Fruit fly (Drosophila melanogaster) whole organism, pupa: Measurements from ENCODE around the gene ATPsynepsilonL.
A peak's percentile ranks its signal among the peaks of the same experiment; 100 is the strongest.

Experiments used
- CG10348 ChIP-seq: fragments of 200-800 bp; sonication (Bioruptor generic); IDR thresholded peaks from 2 replicates; pipeline ENCODE4 v1.3.6; 2022; ENCODE audit warnings: missing biosample characterization, missing genetic modification characterization
- CG12605 ChIP-seq: fragments of 200-800 bp; sonication (Bioruptor generic); IDR thresholded peaks from 2 replicates; pipeline ENCODE4 v1.3.6; 2022; ENCODE audit warnings: missing biosample characterization, missing genetic modification characterization
- CG13204 ChIP-seq: fragments of 200-800 bp; sonication (Bioruptor generic); optimal IDR thresholded peaks from 2 replicates; lab custom pipeline; 2018; ENCODE audit warnings: missing biosample characterization, mild to moderate bottlenecking, missing genetic modification characterization, moderate library complexity
- CG14655 ChIP-seq: fragments of 200-800 bp; sonication (Bioruptor generic); optimal IDR thresholded peaks from 3 replicates; lab custom pipeline; 2017; ENCODE audit warnings: mild to moderate bottlenecking, missing biosample characterization, missing genetic modification reagents, missing genetic modification characterization
- CG15710 ChIP-seq: fragments of 200-800 bp; sonication (Bioruptor generic); optimal IDR thresholded peaks from 2 replicates; lab custom pipeline; 2018; ENCODE audit warnings: missing biosample characterization, mild to moderate bottlenecking, missing genetic modification characterization, moderate library complexity
- CG17806 ChIP-seq: fragments of 200-800 bp; sonication (Bioruptor generic); optimal IDR thresholded peaks from 2 replicates; lab custom pipeline; 2018; ENCODE audit warnings: missing biosample characterization, mild to moderate bottlenecking, missing genetic modification characterization, moderate library complexity
- CG32121 ChIP-seq: fragments of 200-800 bp; sonication (Bioruptor generic); IDR thresholded peaks from 2 replicates; pipeline ENCODE4 v1.3.6; 2022; ENCODE audit warnings: missing biosample characterization, missing genetic modification characterization
- CG34367 ChIP-seq: fragments of 200-800 bp; sonication (Bioruptor generic); optimal IDR thresholded peaks from 2 replicates; lab custom pipeline; 2018; ENCODE audit warnings: missing biosample characterization, mild to moderate bottlenecking, missing genetic modification characterization
- CG4496 ChIP-seq: fragments of 200-800 bp; sonication (Bioruptor generic); IDR thresholded peaks from 3 replicates; pipeline ENCODE4 v1.3.6; 2022; ENCODE audit warnings: missing biosample characterization, missing genetic modification characterization
- CG8159 ChIP-seq: fragments of 200-800 bp; sonication (Bioruptor generic); optimal IDR thresholded peaks from 3 replicates; lab custom pipeline; 2018; ENCODE audit warnings: missing biosample characterization, mild to moderate bottlenecking, missing genetic modification characterization, moderate library complexity
- CG8301 ChIP-seq: fragments of 200-800 bp; sonication (Bioruptor generic); optimal IDR thresholded peaks from 2 replicates; lab custom pipeline; 2018; ENCODE audit warnings: missing biosample characterization, mild to moderate bottlenecking, missing genetic modification characterization
- CG9948 ChIP-seq: fragments of 200-800 bp; sonication (Bioruptor generic); optimal IDR thresholded peaks from 2 replicates; lab custom pipeline; 2018; ENCODE audit warnings: missing biosample characterization, mild to moderate bottlenecking, missing genetic modification characterization, moderate library complexity
- D1 ChIP-seq: fragments of 200-800 bp; sonication (Bioruptor generic); optimal IDR thresholded peaks from 2 replicates; lab custom pipeline; 2018; ENCODE audit warnings: missing biosample characterization, mild to moderate bottlenecking, missing genetic modification characterization, moderate library complexity
- EcR ChIP-seq: fragments of 200-800 bp; sonication (Bioruptor generic); optimal IDR thresholded peaks from 3 replicates; lab custom pipeline; 2019; ENCODE audit warnings: missing biosample characterization, missing genetic modification characterization, mild to moderate bottlenecking, moderate library complexity, missing genetic modification reagents
- Ets98B ChIP-seq: fragments of 200-800 bp; sonication (Bioruptor generic); IDR thresholded peaks from 2 replicates; pipeline ENCODE4 v1.3.6; 2022; ENCODE audit warnings: missing biosample characterization, missing genetic modification characterization
- Pif1A ChIP-seq: fragments of 200-800 bp; sonication (Bioruptor generic); optimal IDR thresholded peaks from 3 replicates; lab custom pipeline; 2016; ENCODE audit warnings: missing biosample characterization, missing genetic modification characterization
- Pif1B ChIP-seq: fragments of 200-800 bp; sonication (Bioruptor generic); optimal IDR thresholded peaks from 3 replicates; lab custom pipeline; 2016; ENCODE audit warnings: missing biosample characterization, missing genetic modification characterization
- Snoo ChIP-seq: fragments of 200-800 bp; sonication (Bioruptor generic); optimal IDR thresholded peaks from 3 replicates; lab custom pipeline; 2017; ENCODE audit warnings: missing biosample characterization, mild to moderate bottlenecking, missing genetic modification characterization, inconsistent platforms
- fd96Ca ChIP-seq: fragments of 200-800 bp; sonication (Bioruptor generic); IDR thresholded peaks from 3 replicates; pipeline ENCODE4 v1.3.6; 2022; ENCODE audit warnings: missing biosample characterization, missing genetic modification characterization
- gl ChIP-seq: fragments of 200-800 bp; sonication (Bioruptor generic); optimal IDR thresholded peaks from 2 replicates; lab custom pipeline; 2018; ENCODE audit warnings: missing biosample characterization, mild to moderate bottlenecking, missing genetic modification characterization
- rn ChIP-seq: fragments of 200-800 bp; sonication (Bioruptor generic); IDR thresholded peaks from 2 replicates; pipeline ENCODE4 v1.3.6; 2022; ENCODE audit warnings: missing biosample characterization, missing genetic modification characterization

The ATPsynepsilonL gene

DNA sequence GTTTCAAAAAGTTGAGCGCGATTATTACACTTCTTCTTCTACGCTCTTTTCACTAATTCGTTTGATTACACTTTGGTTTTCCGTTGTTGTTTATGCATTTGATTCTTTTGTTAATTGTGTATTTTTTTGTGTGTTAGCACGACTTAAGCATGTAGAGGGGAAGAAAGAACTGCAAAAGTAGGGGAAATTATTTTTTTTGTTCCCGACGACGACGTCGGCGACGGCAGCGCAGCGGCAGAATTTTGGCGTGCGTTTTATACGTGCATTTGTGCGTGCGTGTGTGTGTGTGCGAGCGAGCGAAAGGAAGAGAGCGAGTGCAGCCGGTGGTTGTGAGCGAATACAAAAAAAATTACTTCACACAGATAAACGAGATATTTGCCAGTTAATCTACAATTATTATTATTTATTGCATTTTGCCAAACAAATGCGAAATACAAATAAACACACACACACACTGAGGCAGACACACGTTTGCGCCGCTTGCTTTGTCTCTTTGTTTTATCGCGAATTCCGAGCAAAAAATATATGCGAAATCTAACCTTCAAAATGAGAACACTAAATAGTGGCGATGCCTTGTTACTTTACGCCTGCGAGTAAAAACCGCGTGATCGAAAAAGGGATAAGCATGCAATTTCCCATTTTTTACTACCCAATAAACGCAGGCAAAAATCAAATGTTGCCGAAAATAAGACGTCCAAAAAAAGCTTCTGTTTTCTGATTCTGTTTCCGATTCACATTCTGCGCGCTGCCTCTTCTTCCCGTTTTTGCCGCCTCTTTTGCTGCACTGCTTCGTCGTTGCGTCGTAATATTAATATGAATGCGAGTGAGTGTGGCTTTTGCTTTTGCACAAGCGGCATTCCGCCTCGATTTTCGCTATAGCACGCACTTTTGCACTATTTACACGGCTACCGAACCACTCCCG is 12.1 kb downstream of the ATPsynepsilonL start:
- TF ChIP-seq CG8301 (tag; lab: Kevin White, UChicago) (no peak), rn (GFP tag; lab: Robert Waterston, UW) (no peak), CG4496 (GFP tag; lab: Robert Waterston, UW) (peak; percentile 15; the same call in 1 of the 3 replicates), EcR (GFP tag; lab: Kevin White, UChicago) (peak; percentile 12), Pif1B (GFP tag; lab: Kevin White, UChicago) (no peak)
- TF ChIP-seq, all 21 proteins: peak for 2

- TF ChIP-seq Snoo (peak; percentile 43), Pif1B (GFP tag; lab: Kevin White, UChicago) (no peak), CG9948 (peak; percentile 49), Ets98B (GFP tag; lab: Robert Waterston, UW) (peak; percentile 24; the same call in 1 of the 2 replicates), CG8159 (tag; lab: Kevin White, UChicago) (peak; percentile 10)
These were observed 12.7 kb downstream of the ATPsynepsilonL start for dm6 chr3R:10134341-10134668.

dm6 chr3R:10135011-10135410 is 13.4 kb downstream of the ATPsynepsilonL start:
- TF ChIP-seq CG4496 (GFP tag; lab: Robert Waterston, UW) = 0 out of 3 replicates have a peak, but pooled peaks have one; percentile 13
- TF ChIP-seq Pif1B (GFP tag; lab: Kevin White, UChicago) = no peak
- TF ChIP-seq, all 21 proteins: peak for 1

dm6 chr3R:10137801-10138200 is 16.2 kb downstream of the ATPsynepsilonL start:
- TF ChIP-seq fd96Ca (GFP tag; lab: Robert Waterston, UW) = no peak
- TF ChIP-seq CG4496 (GFP tag; lab: Robert Waterston, UW) = no peak
- TF ChIP-seq CG10348 (GFP tag; lab: Robert Waterston, UW) = no peak
- TF ChIP-seq CG34367 (tag; lab: Kevin White, UChicago) = no peak
- TF ChIP-seq, all 21 proteins: peak for 0

dm6 chr3R:10138900-10139299 is 17.3 kb downstream of the ATPsynepsilonL start:
- TF ChIP-seq rn (GFP tag; lab: Robert Waterston, UW) = no peak
- no peak for TF ChIP-seq CG8159 (tag; lab: Kevin White, UChicago)
- no peak for TF ChIP-seq EcR (GFP tag; lab: Kevin White, UChicago)
- TF ChIP-seq CG14655 (GFP tag; lab: Kevin White, UChicago) = no peak
- TF ChIP-seq Ets98B (GFP tag; lab: Robert Waterston, UW) = no peak
- TF ChIP-seq D1 = no peak
- no peak for TF ChIP-seq CG9948
- no peak for TF ChIP-seq CG13204 (GFP tag; lab: Kevin White, UChicago)
- TF ChIP-seq Pif1A = no peak
- no peak for TF ChIP-seq CG15710 (tag; lab: Kevin White, UChicago)
- no peak for TF ChIP-seq CG17806 (tag; lab: Kevin White, UChicago)
- TF ChIP-seq CG12605 (GFP tag; lab: Robert Waterston, UW) = no peak
- TF ChIP-seq Snoo = no peak
- no peak for TF ChIP-seq CG32121
- no peak for TF ChIP-seq CG34367 (tag; lab: Kevin White, UChicago)
- no peak for TF ChIP-seq CG10348 (GFP tag; lab: Robert Waterston, UW)

DNA sequence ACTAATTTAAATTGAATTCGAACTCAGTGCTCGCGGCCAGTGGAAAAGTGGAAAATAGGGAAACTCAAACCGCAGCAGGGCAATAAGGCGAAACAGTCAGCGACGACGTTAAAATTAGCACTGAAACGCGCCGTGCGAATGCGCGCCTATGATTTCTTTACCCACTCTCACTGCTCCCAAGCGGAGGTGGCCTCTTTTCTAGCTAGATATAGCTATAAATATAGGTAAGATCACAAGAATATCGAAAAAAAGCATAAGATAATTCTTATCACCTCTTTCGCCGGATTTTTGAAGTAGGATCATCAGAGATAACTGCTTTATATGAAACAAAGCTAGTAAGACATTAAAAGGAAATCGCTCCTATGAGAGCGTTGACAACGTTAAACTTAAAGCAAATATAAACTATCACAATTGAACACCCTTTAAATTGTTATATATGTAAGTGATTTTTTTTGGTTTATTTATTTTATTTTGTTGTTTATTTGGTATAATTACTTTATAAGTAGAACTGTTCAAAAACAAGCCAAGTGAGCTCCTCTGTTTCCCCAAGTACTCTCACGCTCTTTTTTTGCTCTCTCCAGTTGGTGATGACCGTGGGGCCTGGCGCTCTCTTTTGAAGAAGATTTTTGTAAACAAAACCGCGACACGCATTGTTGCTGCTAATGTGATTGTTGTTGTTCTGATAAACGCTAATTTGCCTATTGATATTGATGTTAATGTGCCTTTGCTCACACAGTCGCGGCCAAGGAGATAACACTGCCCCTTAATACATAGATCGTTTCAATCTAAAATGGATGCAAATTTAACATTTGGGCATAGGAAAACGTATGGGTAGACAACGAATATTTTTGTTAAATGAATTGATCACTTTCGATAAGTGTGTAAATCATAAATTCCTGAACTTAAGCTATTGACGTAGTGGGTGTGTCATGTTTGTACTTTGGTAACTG is 18.4 kb downstream of the ATPsynepsilonL start, which contains the start of gene tws:
Gene tws (minus strand): TSS at position 124 of the 950 bp plus-strand sequence.
- TF ChIP-seq CG13204 (GFP tag; lab: Kevin White, UChicago) (no peak), CG32121 (no peak; the same call in 1 of the 2 replicates), Ets98B (GFP tag; lab: Robert Waterston, UW) (peak; percentile 53), CG14655 (GFP tag; lab: Kevin White, UChicago) (peak; percentile 66), CG8301 (tag; lab: Kevin White, UChicago) (peak; percentile 41), Pif1B (GFP tag; lab: Kevin White, UChicago) (peak; percentile 53), CG4496 (GFP tag; lab: Robert Waterston, UW) (peak; percentile 30; the same call in 1 of the 3 replicates), rn (GFP tag; lab: Robert Waterston, UW) (no peak), CG12605 (GFP tag; lab: Robert Waterston, UW) (peak; percentile 40), Pif1A (peak; percentile 35), Snoo (peak; percentile 13), gl (tag; lab: Kevin White, UChicago) (no peak), D1 (no peak), fd96Ca (GFP tag; lab: Robert Waterston, UW) (no peak), CG17806 (tag; lab: Kevin White, UChicago) (peak; percentile 15), CG8159 (tag; lab: Kevin White, UChicago) (peak; percentile 54), CG10348 (GFP tag; lab: Robert Waterston, UW) (no peak), CG34367 (tag; lab: Kevin White, UChicago) (peak; percentile 28), CG15710 (tag; lab: Kevin White, UChicago) (peak; percentile 55), EcR (GFP tag; lab: Kevin White, UChicago) (no peak), CG9948 (peak; percentile 23)
